Comparison of ENCODE assay signal across 3 fruit fly cellular contexts in the genomic region with DNA sequence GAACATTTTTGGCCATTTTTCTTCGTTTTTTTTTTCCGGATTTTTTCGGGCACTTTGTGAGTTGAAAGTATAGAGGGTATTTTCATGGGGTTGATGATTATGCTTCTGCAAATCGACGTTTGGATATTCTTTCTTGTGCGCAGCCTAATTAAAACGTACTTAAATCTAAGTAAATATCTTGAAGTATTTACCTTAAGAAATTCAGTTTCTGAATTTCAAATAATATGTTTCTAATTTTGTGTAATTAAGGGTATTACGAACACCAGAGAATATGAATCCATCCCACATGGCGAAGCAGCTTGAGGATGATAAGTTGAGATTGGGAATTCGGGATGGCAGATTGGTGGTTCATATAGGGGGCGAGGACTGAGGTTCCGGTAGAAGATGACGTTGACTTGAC.
A peak's percentile ranks its signal among the peaks of the same experiment; 100 is the strongest.
TF ChIP-seq lines count a peak whose summit lies in the region.

No protein-coding gene starts in this region.

- no peak for TF ChIP-seq CTCF in whole organism, embryonic (GFP tag; optimal IDR thresholded peaks at IDR 0.05; lab: Kevin White, UChicago)

TF ChIP-seq in whole organism, embryonic, 481 proteins besides CTCF, POLR2A, EP300 and RAD21:
- TF ChIP-seq CG4617 (GFP tag; optimal IDR thresholded peaks at IDR 0.05; lab: Kevin White, UChicago; ENCODE audit: borderline replicate concordance) (no peak), lbe (GFP tag; optimal IDR thresholded peaks at IDR 0.05; lab: Kevin White, UChicago) (peak; percentile 53)
TF ChIP-seq in whole organism, embryonic: peak in this region for 1.

TF ChIP-seq in whole organism, prepupa, 60 proteins besides CTCF, POLR2A, EP300 and RAD21:
- no peak for TF ChIP-seq eg (GFP tag; IDR thresholded peaks at IDR 0.05; lab: Robert Waterston, UW)
- peak; percentile 45 for TF ChIP-seq Eip78C (GFP tag; lab: Kevin White, UChicago)
- TF ChIP-seq Smox (GFP tag; optimal IDR thresholded peaks at IDR 0.05; lab: Kevin White, UChicago) = peak; percentile 62
- TF ChIP-seq lz (GFP tag; optimal IDR thresholded peaks at IDR 0.05; lab: Kevin White, UChicago) = peak; percentile 57
- peak; percentile 79 for TF ChIP-seq Met (GFP tag; optimal IDR thresholded peaks at IDR 0.05; lab: Kevin White, UChicago)
- peak; percentile 2 for TF ChIP-seq Sox14 (GFP tag; optimal IDR thresholded peaks at IDR 0.05; lab: Kevin White, UChicago)
- peak; percentile 65 for TF ChIP-seq Sox102F (GFP tag; optimal IDR thresholded peaks at IDR 0.05; lab: Kevin White, UChicago)
- TF ChIP-seq topi (GFP tag; optimal IDR thresholded peaks at IDR 0.05; lab: Kevin White, UChicago) = peak; percentile 73
- no peak for TF ChIP-seq CG34406 (GFP tag; optimal IDR thresholded peaks at IDR 0.05; lab: Kevin White, UChicago)
- TF ChIP-seq Ets21C (GFP tag; optimal IDR thresholded peaks at IDR 0.05; lab: Kevin White, UChicago) = peak; percentile 54
- TF ChIP-seq CG8632 (GFP tag; optimal IDR thresholded peaks at IDR 0.05; lab: Kevin White, UChicago) = no peak
- peak; percentile 68 for TF ChIP-seq Hr39 (GFP tag; optimal IDR thresholded peaks at IDR 0.05; lab: Kevin White, UChicago)
- peak; percentile 66 for TF ChIP-seq cyc (GFP tag; optimal IDR thresholded peaks at IDR 0.05; lab: Kevin White, UChicago)
- peak; percentile 79 for TF ChIP-seq svp (GFP tag; lab: Kevin White, UChicago)
- peak; percentile 71 for TF ChIP-seq CG31627 (GFP tag; optimal IDR thresholded peaks at IDR 0.05; lab: Kevin White, UChicago)
- peak; percentile 71 for TF ChIP-seq esn (GFP tag; optimal IDR thresholded peaks at IDR 0.05; lab: Kevin White, UChicago)

TF ChIP-seq in whole organism, wandering third instar larva, 38 proteins besides CTCF, POLR2A, EP300 and RAD21:
- TF ChIP-seq Mio (GFP tag; optimal IDR thresholded peaks at IDR 0.05; lab: Kevin White, UChicago) (no peak), CrebA (GFP tag; optimal IDR thresholded peaks at IDR 0.05; lab: Kevin White, UChicago; ENCODE audit: borderline replicate concordance) (no peak), Rel (GFP tag; optimal IDR thresholded peaks at IDR 0.05; lab: Kevin White, UChicago) (no peak), Rel (tag; optimal IDR thresholded peaks at IDR 0.05; lab: Kevin White, UChicago) (no peak), Abd-B (GFP tag; optimal IDR thresholded peaks at IDR 0.05; lab: Kevin White, UChicago) (no peak), Jra (GFP tag; optimal IDR thresholded peaks at IDR 0.05; lab: Kevin White, UChicago) (peak; percentile 4), lola (GFP tag; optimal IDR thresholded peaks at IDR 0.05; lab: Kevin White, UChicago) (no peak), sage (GFP tag; optimal IDR thresholded peaks at IDR 0.05; lab: Kevin White, UChicago) (peak; percentile 5), brk (GFP tag; optimal IDR thresholded peaks at IDR 0.05; lab: Kevin White, UChicago) (peak; percentile 22), foxo (GFP tag; optimal IDR thresholded peaks at IDR 0.05; lab: Kevin White, UChicago) (peak in 1 of 2 experiments; percentile 49), h (GFP tag; optimal IDR thresholded peaks at IDR 0.05; lab: Kevin White, UChicago) (peak; percentile 64), woc (GFP tag; optimal IDR thresholded peaks at IDR 0.05; lab: Kevin White, UChicago) (peak; percentile 46), br (GFP tag; optimal IDR thresholded peaks at IDR 0.05; lab: Kevin White, UChicago) (peak; percentile 26), OdsH (GFP tag; optimal IDR thresholded peaks at IDR 0.05; lab: Kevin White, UChicago) (peak; percentile 60), ey (GFP tag; optimal IDR thresholded peaks at IDR 0.05; lab: Kevin White, UChicago) (peak; percentile 41), Sp1 (GFP tag; optimal IDR thresholded peaks at IDR 0.05; lab: Kevin White, UChicago) (peak; percentile 63), sv (GFP tag; optimal IDR thresholded peaks at IDR 0.05; lab: Kevin White, UChicago) (no peak), Vsx2 (GFP tag; optimal IDR thresholded peaks at IDR 0.05; lab: Kevin White, UChicago; ENCODE audit: partially characterized antibody) (no peak), Hnf4 (GFP tag; optimal IDR thresholded peaks at IDR 0.05; lab: Kevin White, UChicago) (peak; percentile 31), rgr (GFP tag; optimal IDR thresholded peaks at IDR 0.05; lab: Kevin White, UChicago) (peak; percentile 60), dsf (GFP tag; optimal IDR thresholded peaks at IDR 0.05; lab: Kevin White, UChicago; ENCODE audit: borderline replicate concordance) (no peak), GATAd (GFP tag; optimal IDR thresholded peaks at IDR 0.05; lab: Kevin White, UChicago) (no peak), Hr83 (GFP tag; optimal IDR thresholded peaks at IDR 0.05; lab: Kevin White, UChicago; ENCODE audit: poor library complexity, severe bottlenecking) (no peak), tai (GFP tag; optimal IDR thresholded peaks at IDR 0.05; lab: Kevin White, UChicago) (no peak), HLH106 (tag; optimal IDR thresholded peaks at IDR 0.05; lab: Kevin White, UChicago) (peak; percentile 68), fru (GFP tag; optimal IDR thresholded peaks at IDR 0.05; lab: Kevin White, UChicago) (peak; percentile 56)
